Fruit fly (Drosophila melanogaster) whole organism, adult: ENCODE measurements around the gene Taf10b.

ENCODE experiments used
- CG11617 ChIP-seq: fragments of 200-800 bp; sonication (Bioruptor generic); optimal IDR thresholded peaks from 2 replicates; lab custom pipeline; 2017; ENCODE audit warnings: mild to moderate bottlenecking, missing biosample characterization, missing genetic modification reagents, missing genetic modification characterization
- CG12768 ChIP-seq: fragments of 200-800 bp; sonication (Bioruptor generic); optimal IDR thresholded peaks from 2 replicates; lab custom pipeline; 2017; ENCODE audit warnings: missing biosample characterization, missing genetic modification characterization, mild to moderate bottlenecking, moderate library complexity, missing genetic modification reagents
- CG14711 ChIP-seq: fragments of 200-800 bp; sonication (Bioruptor generic); optimal IDR thresholded peaks from 2 replicates; lab custom pipeline; 2018; ENCODE audit warnings: missing biosample characterization, mild to moderate bottlenecking, missing genetic modification characterization, moderate library complexity
- CG1620 ChIP-seq: fragments of 200-800 bp; sonication (Bioruptor generic); optimal IDR thresholded peaks from 2 replicates; lab custom pipeline; 2016; ENCODE audit warnings: missing biosample characterization, missing genetic modification characterization
- CG33017 ChIP-seq: fragments of 200-800 bp; sonication (Bioruptor generic); optimal IDR thresholded peaks from 2 replicates; lab custom pipeline; 2018; ENCODE audit warnings: missing biosample characterization, mild to moderate bottlenecking, missing genetic modification characterization, moderate library complexity
- CG5204 ChIP-seq: fragments of 200-800 bp; sonication (Bioruptor generic); optimal IDR thresholded peaks from 2 replicates; lab custom pipeline; 2016; ENCODE audit warnings: missing biosample characterization, missing genetic modification characterization
- CG7045 ChIP-seq: fragments of 200-800 bp; sonication (Bioruptor generic); optimal IDR thresholded peaks from 2 replicates; lab custom pipeline; 2017; ENCODE audit warnings: missing biosample characterization, mild to moderate bottlenecking, missing genetic modification characterization
- CG7101 ChIP-seq: fragments of 200-800 bp; sonication (Bioruptor generic); optimal IDR thresholded peaks from 2 replicates; lab custom pipeline; 2018; ENCODE audit warnings: missing biosample characterization, mild to moderate bottlenecking, missing genetic modification characterization, moderate library complexity
- Clk ChIP-seq: fragments of 200-800 bp; sonication (Bioruptor generic); optimal IDR thresholded peaks from 2 replicates; lab custom pipeline; 2017; ENCODE audit warnings: missing biosample characterization, missing genetic modification characterization
- Crg-1 ChIP-seq: fragments of 200-800 bp; sonication (Bioruptor generic); optimal IDR thresholded peaks from 2 replicates; lab custom pipeline; 2016; ENCODE audit warnings: missing biosample characterization, missing genetic modification characterization
- Hr96 ChIP-seq: fragments of 200-800 bp; sonication (Bioruptor generic); optimal IDR thresholded peaks from 2 replicates; lab custom pipeline; 2016; ENCODE audit warnings: missing biosample characterization, missing genetic modification characterization
- Mnt ChIP-seq: fragments of 200-800 bp; sonication (Bioruptor generic); optimal IDR thresholded peaks from 2 replicates; lab custom pipeline; 2016; ENCODE audit warnings: missing biosample characterization, mild to moderate bottlenecking, missing genetic modification characterization
- bab1 ChIP-seq: fragments of 200-800 bp; sonication (Bioruptor generic); optimal IDR thresholded peaks from 3 replicates; lab custom pipeline; 2019; ENCODE audit warnings: missing biosample characterization, mild to moderate bottlenecking, missing genetic modification characterization, moderate library complexity
- cic ChIP-seq: fragments of 200-800 bp; sonication (Bioruptor generic); optimal IDR thresholded peaks from 2 replicates; lab custom pipeline; 2017; ENCODE audit warnings: missing biosample characterization, mild to moderate bottlenecking, missing genetic modification characterization, moderate library complexity
- cnc ChIP-seq, 2 experiments: fragments of >200 bp; optimal IDR thresholded peaks; 2 replicates each; lab custom pipeline; 2017
- kay ChIP-seq: fragments of 200-800 bp; sonication (Bioruptor generic); peaks from one replicate; lab custom pipeline; 2016; ENCODE audit warnings: missing biosample characterization, missing genetic modification characterization, borderline replicate concordance
- ovo ChIP-seq: fragments of 200-800 bp; sonication (Bioruptor generic); optimal IDR thresholded peaks from 2 replicates; lab custom pipeline; 2016; ENCODE audit warnings: missing biosample characterization, missing genetic modification characterization
- pad ChIP-seq: fragments of 200-800 bp; sonication (Bioruptor generic); optimal IDR thresholded peaks from 3 replicates; lab custom pipeline; 2017; ENCODE audit warnings: missing biosample characterization, missing genetic modification characterization, mild to moderate bottlenecking, moderate library complexity, missing genetic modification reagents
- tj ChIP-seq: fragments of 200-800 bp; sonication (Bioruptor generic); optimal IDR thresholded peaks from 3 replicates; lab custom pipeline; 2017; ENCODE audit warnings: missing biosample characterization, mild to moderate bottlenecking, missing genetic modification characterization, moderate library complexity
- toe ChIP-seq: fragments of 200-800 bp; sonication (Bioruptor generic); optimal IDR thresholded peaks from 2 replicates; lab custom pipeline; 2016; ENCODE audit warnings: missing biosample characterization, missing genetic modification characterization

The Taf10b gene

DNA sequence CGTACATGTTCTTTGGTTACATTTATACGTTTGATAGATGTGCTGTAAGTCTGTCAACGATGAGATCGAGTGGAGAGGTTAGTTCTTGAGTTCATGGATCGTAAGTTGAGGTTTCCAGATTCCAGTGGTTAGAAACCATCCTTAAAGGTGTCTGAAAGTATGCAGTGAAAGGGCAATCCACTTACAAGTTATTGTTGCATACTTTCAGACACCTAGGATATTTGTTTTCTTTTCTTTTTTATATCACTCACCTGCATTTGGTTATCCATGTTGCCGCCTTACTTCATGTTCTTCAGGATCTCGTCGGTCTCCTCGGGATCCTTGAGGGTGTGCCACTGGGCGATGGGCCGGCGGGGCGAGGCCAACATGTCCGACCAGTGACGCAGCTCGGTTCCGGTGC lies 15.1 kb upstream of the Taf10b start:
- TF ChIP-seq CG11617 (GFP tag; lab: Kevin White, UChicago) (no peak), pad (GFP tag; lab: Kevin White, UChicago) (no peak), cic (GFP tag; lab: Kevin White, UChicago) (no peak), CG14711 (tag; lab: Kevin White, UChicago) (no peak), kay (GFP tag; lab: Kevin White, UChicago) (no peak), Mnt (GFP tag; lab: Kevin White, UChicago) (no peak), cnc (optimal IDR thresholded peaks at IDR 0.05; lab: Kevin White, UChicago) (no peak), CG12768 (GFP tag; lab: Kevin White, UChicago) (no peak), Clk (GFP tag; lab: Kevin White, UChicago) (no peak), bab1 (GFP tag; lab: Kevin White, UChicago) (no peak), CG5204 (no peak), ovo (no peak), Crg-1 (GFP tag; lab: Kevin White, UChicago) (no peak), CG33017 (no peak), CG7101 (tag; lab: Kevin White, UChicago) (no peak), Hr96 (no peak)

DNA sequence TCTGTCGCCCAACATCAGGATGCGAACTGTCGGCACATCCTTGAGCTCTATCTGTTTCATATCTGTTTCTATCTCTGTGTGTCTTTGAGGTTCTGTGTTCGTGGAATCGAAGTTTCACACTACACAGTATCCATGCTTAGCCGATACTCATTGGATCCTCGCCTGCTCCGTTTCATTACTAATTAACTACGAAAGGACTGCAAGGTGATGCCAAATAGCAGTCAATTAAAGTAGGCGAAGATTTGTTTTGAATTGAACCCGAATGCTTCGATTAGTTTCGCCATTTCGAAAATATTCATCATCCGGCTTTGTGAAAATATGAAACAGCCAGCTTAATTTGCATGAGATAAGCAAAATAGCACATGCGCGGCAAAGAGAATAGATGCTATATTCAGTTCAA lies 4.0 kb upstream of the Taf10b start, which contains the start of gene CG15399:
Gene CG15399 (minus strand): TSS at position 101 of the 400 bp plus-strand sequence.
- TF ChIP-seq bab1 (GFP tag; lab: Kevin White, UChicago) (no peak), CG7101 (tag; lab: Kevin White, UChicago) (no peak), CG33017 (no peak), CG1620 (GFP tag; lab: Kevin White, UChicago) (no peak), Crg-1 (GFP tag; lab: Kevin White, UChicago) (no peak), CG12768 (GFP tag; lab: Kevin White, UChicago) (no peak), CG7045 (no peak), CG14711 (tag; lab: Kevin White, UChicago) (no peak), cic (GFP tag; lab: Kevin White, UChicago) (no peak), kay (GFP tag; lab: Kevin White, UChicago) (no peak), ovo (no peak), CG11617 (GFP tag; lab: Kevin White, UChicago) (no peak), Hr96 (no peak), pad (GFP tag; lab: Kevin White, UChicago) (no peak), toe (GFP tag; lab: Kevin White, UChicago) (no peak)

DNA sequence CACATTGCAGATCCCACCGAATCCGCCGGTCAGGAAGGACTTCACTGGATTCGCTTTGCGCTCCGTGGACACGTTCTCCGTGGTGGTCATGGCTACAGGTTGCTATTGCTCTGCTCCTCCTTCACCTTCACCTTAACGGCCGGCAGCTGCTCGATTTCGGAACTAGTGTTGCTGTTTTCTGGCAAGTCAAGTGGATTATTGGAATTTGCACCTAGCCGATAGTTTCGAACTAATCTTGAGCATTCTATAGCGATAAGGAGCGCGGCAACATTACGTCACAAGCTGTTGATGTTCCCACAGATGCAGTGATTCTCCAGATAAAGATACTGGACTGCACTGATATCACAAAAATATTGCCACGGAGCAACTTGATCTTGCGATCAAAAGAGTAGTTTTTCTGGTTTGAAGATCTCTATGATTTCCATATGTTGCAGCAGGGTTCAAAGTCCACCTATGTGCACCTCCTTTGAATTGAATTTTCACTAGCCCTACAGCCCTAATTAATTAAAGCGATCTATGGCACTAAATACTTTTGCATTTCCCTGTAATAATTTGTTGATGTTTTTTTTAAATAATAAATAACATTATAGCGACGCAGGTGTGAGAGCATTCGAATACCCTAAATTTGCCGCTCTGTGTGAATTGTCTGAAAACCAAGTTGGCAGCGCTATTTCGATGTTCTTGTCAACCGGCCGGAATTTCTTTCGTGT lies 2.0 kb upstream of the Taf10b start, which contains the start of the genes colt and HINT1:
Gene colt (minus strand): TSS at position 594 of the 710 bp plus-strand sequence.
Gene HINT1 (plus strand): TSS at position 660 of the 710 bp plus-strand sequence.
- peak; percentile 10 for TF ChIP-seq bab1 (GFP tag; lab: Kevin White, UChicago)
- peak; percentile 77 for TF ChIP-seq CG11617 (GFP tag; lab: Kevin White, UChicago)
- peak; percentile 76 for TF ChIP-seq Hr96
- peak; percentile 27 for TF ChIP-seq CG33017
- TF ChIP-seq kay (GFP tag; lab: Kevin White, UChicago): no peak
- TF ChIP-seq CG7045: peak; percentile 56
- peak; percentile 92 for TF ChIP-seq CG12768 (GFP tag; lab: Kevin White, UChicago)
- TF ChIP-seq ovo: peak; percentile 20
- TF ChIP-seq pad (GFP tag; lab: Kevin White, UChicago): peak; percentile 15
- TF ChIP-seq Crg-1 (GFP tag; lab: Kevin White, UChicago): no peak
- peak; percentile 50 for TF ChIP-seq Mnt (GFP tag; lab: Kevin White, UChicago)
- TF ChIP-seq CG5204: no peak
- peak; percentile 23 for TF ChIP-seq CG1620 (GFP tag; lab: Kevin White, UChicago)
- TF ChIP-seq cnc (optimal IDR thresholded peaks at IDR 0.05; lab: Kevin White, UChicago): no peak
- peak; percentile 61 for TF ChIP-seq tj (GFP tag; lab: Kevin White, UChicago)
- peak; percentile 59 for TF ChIP-seq cic (GFP tag; lab: Kevin White, UChicago)
- TF ChIP-seq Clk (GFP tag; lab: Kevin White, UChicago): peak; percentile 56
- peak; percentile 52 for TF ChIP-seq CG14711 (tag; lab: Kevin White, UChicago)
- TF ChIP-seq toe (GFP tag; lab: Kevin White, UChicago): peak; percentile 83
- peak; percentile 40 for TF ChIP-seq CG7101 (tag; lab: Kevin White, UChicago)

DNA sequence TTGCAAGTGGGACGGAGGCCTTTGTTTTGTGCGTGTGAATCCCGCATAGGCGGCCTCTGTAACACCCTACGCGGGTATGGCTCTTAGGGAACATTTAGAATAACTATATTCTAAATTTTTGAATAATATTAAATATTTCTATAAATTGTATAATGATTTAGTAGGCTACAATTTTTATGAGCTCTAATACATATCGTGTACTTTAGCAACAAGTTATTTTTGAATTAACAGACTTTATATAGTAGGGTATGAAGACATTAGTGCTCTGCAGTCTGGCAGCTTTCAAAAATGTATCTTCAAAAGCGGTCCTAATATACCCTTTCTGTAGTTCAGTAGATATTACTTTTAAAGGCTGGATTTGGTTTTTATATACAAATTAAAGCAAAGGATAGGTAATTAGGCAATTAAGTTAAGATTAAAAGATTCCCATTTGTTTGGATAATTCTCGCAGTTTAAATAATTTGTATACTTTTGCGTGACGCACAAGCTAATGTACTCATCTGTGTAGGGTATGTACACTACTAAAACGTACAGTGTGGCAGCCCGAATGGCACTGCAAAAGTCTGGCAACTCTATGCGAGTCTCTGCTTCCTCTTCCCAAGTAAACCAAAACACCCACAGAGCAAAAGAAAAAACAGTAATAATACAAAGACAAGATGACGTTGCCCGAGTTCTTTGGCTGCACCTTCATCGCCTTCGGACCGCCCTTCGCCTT lies 1.8 kb downstream of the Taf10b start, which contains the start of the genes Snx21 and aph-1:
Gene Snx21 (minus strand): TSS at position 7 of the 715 bp plus-strand sequence.
Gene aph-1 (plus strand): TSS at position 575 of the 715 bp plus-strand sequence.
- TF ChIP-seq Mnt (GFP tag; lab: Kevin White, UChicago) (peak; percentile 84), CG12768 (GFP tag; lab: Kevin White, UChicago) (peak; percentile 91), CG5204 (no peak), CG1620 (GFP tag; lab: Kevin White, UChicago) (peak; percentile 84), CG7101 (tag; lab: Kevin White, UChicago) (peak; percentile 91), CG11617 (GFP tag; lab: Kevin White, UChicago) (peak; percentile 90), CG7045 (peak; percentile 95), Hr96 (peak; percentile 87), CG14711 (tag; lab: Kevin White, UChicago) (peak; percentile 88), ovo (peak; percentile 57), Crg-1 (GFP tag; lab: Kevin White, UChicago) (peak; percentile 76), kay (GFP tag; lab: Kevin White, UChicago) (no peak), CG33017 (peak; percentile 93), cnc (optimal IDR thresholded peaks at IDR 0.05; lab: Kevin White, UChicago) (no peak), toe (GFP tag; lab: Kevin White, UChicago) (peak; percentile 92), pad (GFP tag; lab: Kevin White, UChicago) (peak; percentile 76), Clk (GFP tag; lab: Kevin White, UChicago) (peak; percentile 77), bab1 (GFP tag; lab: Kevin White, UChicago) (peak; percentile 91), cic (GFP tag; lab: Kevin White, UChicago) (peak; percentile 1), tj (GFP tag; lab: Kevin White, UChicago) (peak; percentile 78)
